Worm (Caenorhabditis elegans) whole organism, young adult: ENCODE data around the gene T07A9.14.

Experiments used
- B0019.2 ChIP-seq: fragments of 200-800 bp; sonication (Bioruptor generic); conservative IDR thresholded peaks from 2 replicates; pipeline ENCODE4 v1.3.6; 2022; ENCODE audit warnings: missing genetic modification reagents, missing genetic modification characterization, missing compliant biosample characterization
- B0035.1 ChIP-seq: sonication (generic microtip); optimal IDR thresholded peaks from 2 replicates; lab custom pipeline; 2016; ENCODE audit warnings: missing genetic modification characterization, mild to moderate bottlenecking, missing compliant biosample characterization, missing genotype, missing genetic modification reagents
- B0261.1 ChIP-seq: sonication (generic microtip); optimal IDR thresholded peaks from 2 replicates; lab custom pipeline; 2016; ENCODE audit warnings: mild to moderate bottlenecking, missing genetic modification characterization, moderate library complexity, missing compliant biosample characterization
- B0336.3 ChIP-seq: fragments of 200-800 bp; sonication (Bioruptor generic); IDR thresholded peaks from 2 replicates; pipeline ENCODE4 v1.3.6; 2022; ENCODE audit warnings: missing genetic modification characterization, missing compliant biosample characterization
- D2030.7 ChIP-seq: fragments of 200-800 bp; sonication (Bioruptor generic); IDR thresholded peaks from 2 replicates; pipeline ENCODE4 v1.3.6; 2022; ENCODE audit warnings: missing genetic modification reagents, missing genetic modification characterization, missing compliant biosample characterization
- F57C9.4 ChIP-seq: sonication (generic microtip); optimal IDR thresholded peaks from 2 replicates; lab custom pipeline; 2017; ENCODE audit warnings: mild to moderate bottlenecking, missing genetic modification characterization, missing compliant biosample characterization
- K12H6.12 ChIP-seq: fragments of 200-800 bp; sonication (Bioruptor generic); optimal IDR thresholded peaks from 2 replicates; lab custom pipeline; 2018; ENCODE audit warnings: mild to moderate bottlenecking, missing genetic modification characterization, missing compliant biosample characterization
- Y53F4B.3 ChIP-seq: fragments of 200-800 bp; sonication (Bioruptor generic); IDR thresholded peaks from 2 replicates; pipeline ENCODE4 v1.3.6; 2022; ENCODE audit warnings: missing genetic modification reagents, missing genetic modification characterization, missing compliant biosample characterization
- Y67H2A.10 ChIP-seq: fragments of 200-800 bp; sonication (Bioruptor generic); conservative IDR thresholded peaks from 2 replicates; pipeline ENCODE4 v1.3.6; 2022; ENCODE audit warnings: missing genetic modification reagents, missing genetic modification characterization, missing compliant biosample characterization
- ZK185.1 ChIP-seq: sonication (generic microtip); optimal IDR thresholded peaks from 2 replicates; lab custom pipeline; 2016; ENCODE audit warnings: mild to moderate bottlenecking, missing genetic modification characterization, missing compliant biosample characterization; ENCODE audit not compliant: poor library complexity, severe bottlenecking
- akir-1 ChIP-seq: fragments of 200-800 bp; sonication (Bioruptor generic); optimal IDR thresholded peaks from 2 replicates; lab custom pipeline; 2018; ENCODE audit warnings: mild to moderate bottlenecking, missing genetic modification characterization, moderate library complexity, missing compliant biosample characterization
- aptf-2 ChIP-seq: fragments of 200-800 bp; sonication (Bioruptor generic); conservative IDR thresholded peaks from 2 replicates; pipeline ENCODE4 v1.3.6; 2022; ENCODE audit warnings: missing genetic modification reagents, missing genetic modification characterization, missing compliant biosample characterization
- athp-1 ChIP-seq: sonication (generic microtip); optimal IDR thresholded peaks from 2 replicates; lab custom pipeline; 2017; ENCODE audit warnings: mild to moderate bottlenecking, missing genetic modification characterization, missing compliant biosample characterization
- attf-5 ChIP-seq: fragments of 200-800 bp; sonication (Bioruptor generic); optimal IDR thresholded peaks from 2 replicates; lab custom pipeline; 2018; ENCODE audit warnings: mild to moderate bottlenecking, missing genetic modification characterization, missing compliant biosample characterization
- ccch-3 ChIP-seq: fragments of 200-800 bp; sonication (Bioruptor generic); optimal IDR thresholded peaks from 2 replicates; lab custom pipeline; 2018; ENCODE audit warnings: mild to moderate bottlenecking, missing genetic modification characterization, missing compliant biosample characterization
- cebp-1 ChIP-seq, 2 experiments: fragments of 200-800 bp in 1 of 2; sonication (Bioruptor generic) in 1 of 2; sonication (generic microtip) in 1 of 2; IDR thresholded peaks in 1 of 2; optimal IDR thresholded peaks in 1 of 2; 2 replicates each; pipeline versions ENCODE4 v1.3.6 to Lab custom; 2017 to 2022; ENCODE audit warnings: missing compliant biosample characterization in 2 of 2, missing genetic modification characterization in 2 of 2, mild to moderate bottlenecking in 1 of 2, missing genetic modification reagents in 1 of 2, moderate library complexity in 1 of 2
- ceh-27 ChIP-seq: fragments of 200-800 bp; sonication (Bioruptor generic); optimal IDR thresholded peaks from 2 replicates; lab custom pipeline; 2018; ENCODE audit warnings: mild to moderate bottlenecking, missing genetic modification characterization, moderate library complexity, missing compliant biosample characterization
- ceh-40 ChIP-seq: fragments of 200-800 bp; sonication (Bioruptor generic); IDR thresholded peaks from 2 replicates; pipeline ENCODE4 v1.3.6; 2022; ENCODE audit warnings: missing genetic modification characterization, missing compliant biosample characterization
- ceh-79 ChIP-seq: sonication (generic microtip); optimal IDR thresholded peaks from 2 replicates; lab custom pipeline; 2017; ENCODE audit warnings: mild to moderate bottlenecking, missing genetic modification characterization, missing compliant biosample characterization
- ceh-91 ChIP-seq: fragments of 200-800 bp; sonication (Bioruptor generic); IDR thresholded peaks from 2 replicates; pipeline ENCODE4 v1.3.6; 2022; ENCODE audit warnings: missing genetic modification reagents, missing genetic modification characterization, missing compliant biosample characterization
- dox-1 ChIP-seq: fragments of 200-800 bp; sonication (Bioruptor generic); IDR thresholded peaks from 2 replicates; pipeline ENCODE4 v1.3.6; 2022; ENCODE audit warnings: missing genetic modification reagents, missing genetic modification characterization, missing compliant biosample characterization
- dpff-1 ChIP-seq: sonication (generic microtip); optimal IDR thresholded peaks from 2 replicates; lab custom pipeline; 2017; ENCODE audit warnings: mild to moderate bottlenecking, missing genetic modification characterization, missing compliant biosample characterization
- gei-17 ChIP-seq: fragments of 200-800 bp; sonication (Bioruptor generic); optimal IDR thresholded peaks from 2 replicates; lab custom pipeline; 2018; ENCODE audit warnings: mild to moderate bottlenecking, missing genetic modification characterization, missing compliant biosample characterization
- hmg-1.2 ChIP-seq: fragments of 200-800 bp; sonication (Bioruptor generic); IDR thresholded peaks from 2 replicates; pipeline ENCODE4 v1.3.6; 2022; ENCODE audit warnings: missing genetic modification reagents, missing genetic modification characterization, missing compliant biosample characterization
- lag-1 ChIP-seq: fragments of 200-800 bp; sonication (Bioruptor generic); IDR thresholded peaks from 2 replicates; pipeline ENCODE4 v1.3.6; 2022; ENCODE audit warnings: missing genetic modification reagents, missing genetic modification characterization, missing compliant biosample characterization
- lin-40 ChIP-seq: sonication (generic microtip); optimal IDR thresholded peaks from 2 replicates; lab custom pipeline; 2016; ENCODE audit warnings: missing genetic modification characterization, mild to moderate bottlenecking, missing compliant biosample characterization, missing genotype, missing genetic modification reagents
- lin-54 ChIP-seq: fragments of 200-800 bp; sonication (Bioruptor generic); optimal IDR thresholded peaks from 2 replicates; lab custom pipeline; 2018; ENCODE audit warnings: mild to moderate bottlenecking, missing genetic modification characterization, missing compliant biosample characterization
- lsy-27 ChIP-seq: sonication (generic microtip); optimal IDR thresholded peaks from 2 replicates; lab custom pipeline; 2017; ENCODE audit warnings: missing genetic modification characterization, mild to moderate bottlenecking, missing compliant biosample characterization, antibody characterized with exemption, missing genotype, borderline replicate concordance; ENCODE audit not compliant: insufficient read depth
- madf-10 ChIP-seq: sonication (generic microtip); optimal IDR thresholded peaks from 2 replicates; lab custom pipeline; 2016; ENCODE audit warnings: mild to moderate bottlenecking, missing genetic modification characterization, missing compliant biosample characterization
- madf-3 ChIP-seq: fragments of 200-800 bp; sonication (Bioruptor generic); IDR thresholded peaks from 2 replicates; pipeline ENCODE4 v1.3.6; 2022; ENCODE audit warnings: missing genetic modification reagents, missing genetic modification characterization, missing compliant biosample characterization
- mcd-1 ChIP-seq: fragments of 200-800 bp; sonication (Bioruptor generic); IDR thresholded peaks from 2 replicates; pipeline ENCODE4 v1.3.6; 2022; ENCODE audit warnings: missing genetic modification reagents, missing genetic modification characterization, missing compliant biosample characterization
- nfyb-1 ChIP-seq: fragments of 200-800 bp; sonication (Bioruptor generic); IDR thresholded peaks from 2 replicates; pipeline ENCODE4 v1.3.6; 2022; ENCODE audit warnings: missing genetic modification reagents, missing genetic modification characterization, missing compliant biosample characterization
- pha-4 ChIP-seq: fragments of 150-350 bp; sonication (generic microtip); optimal IDR thresholded peaks from 2 replicates; lab custom pipeline; 2014; ENCODE audit warnings: missing biosample characterization, missing genetic modification reagents, missing genetic modification characterization
- sea-2 ChIP-seq: fragments of 200-800 bp; sonication (Bioruptor generic); IDR thresholded peaks from 2 replicates; pipeline ENCODE4 v1.3.6; 2022; ENCODE audit warnings: missing genetic modification characterization, missing compliant biosample characterization
- snpc-1.1 ChIP-seq: sonication (generic microtip); optimal IDR thresholded peaks from 2 replicates; lab custom pipeline; 2017; ENCODE audit warnings: missing genetic modification characterization, mild to moderate bottlenecking, missing compliant biosample characterization, antibody characterized with exemption, moderate library complexity, missing genotype, missing genetic modification reagents; ENCODE audit not compliant: insufficient read depth
- snpc-1.3 ChIP-seq: sonication (generic microtip); optimal IDR thresholded peaks from 2 replicates; lab custom pipeline; 2017; ENCODE audit warnings: missing genetic modification characterization, mild to moderate bottlenecking, missing compliant biosample characterization, antibody characterized with exemption, moderate library complexity, missing genotype, missing genetic modification reagents; ENCODE audit not compliant: insufficient read depth
- snpc-3.4 ChIP-seq: sonication (generic microtip); optimal IDR thresholded peaks from 2 replicates; lab custom pipeline; 2017; ENCODE audit warnings: missing genetic modification characterization, mild to moderate bottlenecking, missing compliant biosample characterization, antibody characterized with exemption, moderate library complexity, missing genotype, missing genetic modification reagents
- snpc-4 ChIP-seq, 5 experiments: fragments of 150-350 bp in 1 of 5; sonication (generic microtip) in 4 of 5; optimal IDR thresholded peaks; 2 replicates each; lab custom pipeline; 2014 to 2018; ENCODE audit warnings: missing genetic modification characterization in 5 of 5, missing biosample characterization in 3 of 5, antibody characterized with exemption in 2 of 5, mild to moderate bottlenecking in 2 of 5, missing compliant biosample characterization in 2 of 5, missing genotype in 2 of 5, moderate library complexity in 2 of 5, missing genetic modification reagents in 1 of 5
- sptf-2 ChIP-seq: fragments of 200-800 bp; sonication (Bioruptor generic); optimal IDR thresholded peaks from 2 replicates; lab custom pipeline; 2018; ENCODE audit warnings: mild to moderate bottlenecking, missing genetic modification characterization, missing compliant biosample characterization
- tbp1 ChIP-seq: fragments of 200-800 bp; sonication (Bioruptor generic); optimal IDR thresholded peaks from 2 replicates; lab custom pipeline; 2018; ENCODE audit warnings: mild to moderate bottlenecking, missing genetic modification characterization, missing compliant biosample characterization
- unc-62 ChIP-seq: fragments of 150-350 bp; optimal IDR thresholded peaks from 2 replicates; lab custom pipeline; 2014; ENCODE audit warnings: missing biosample characterization, missing genetic modification reagents, missing genetic modification characterization
- ztf-22 ChIP-seq: fragments of 200-800 bp; sonication (Bioruptor generic); optimal IDR thresholded peaks from 2 replicates; lab custom pipeline; 2018; ENCODE audit warnings: mild to moderate bottlenecking, missing genetic modification characterization, moderate library complexity, missing compliant biosample characterization
- ztf-25 ChIP-seq: fragments of 200-800 bp; sonication (Bioruptor generic); IDR thresholded peaks from 2 replicates; pipeline ENCODE4 v1.3.6; 2022; ENCODE audit warnings: missing genetic modification reagents, missing genetic modification characterization, missing compliant biosample characterization

T07A9.14 gene

DNA sequence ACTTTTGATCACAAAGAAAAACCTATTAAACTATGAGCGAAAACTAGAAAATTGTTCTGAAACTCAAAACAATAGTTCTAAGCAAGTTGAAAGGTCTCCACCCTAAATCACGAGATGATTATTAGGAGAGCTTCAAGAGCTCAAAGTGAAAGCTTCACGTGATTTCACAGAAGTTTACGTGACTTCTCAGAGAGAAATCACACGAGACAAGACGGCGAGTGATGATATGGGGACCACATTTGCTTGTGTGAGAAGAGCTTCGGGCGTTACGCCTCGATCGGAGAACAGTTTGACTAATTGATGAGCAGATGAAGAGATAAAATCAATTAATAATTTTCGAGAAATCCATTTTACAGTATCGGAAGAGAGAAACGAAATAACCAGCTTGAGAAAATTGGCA, 21.5 kb upstream of the T07A9.14 start:
- no peak for TF ChIP-seq lag-1 (GFP tag; lab: Robert Waterston, UW)
- TF ChIP-seq tbp1 (GFP tag; lab: Kevin White, UChicago), result no peak
- no peak for TF ChIP-seq gei-17 (GFP tag; lab: Kevin White, UChicago)
- TF ChIP-seq Y67H2A.10 (GFP tag; lab: Robert Waterston, UW), result no peak
- no peak for TF ChIP-seq athp-1 (tag; lab: Kevin White, UChicago)
- no peak for TF ChIP-seq dpff-1
- no peak for TF ChIP-seq lin-40 (tag; lab: Kevin White, UChicago)
- no peak for TF ChIP-seq ccch-3 (GFP tag; lab: Kevin White, UChicago)
- no peak for TF ChIP-seq madf-10
- TF ChIP-seq K12H6.12 (tag; lab: Kevin White, UChicago), result no peak
- no peak for TF ChIP-seq unc-62 (GFP tag; lab: Kevin White, UChicago)
- TF ChIP-seq D2030.7 (GFP tag; lab: Robert Waterston, UW), result no peak
- TF ChIP-seq mcd-1 (GFP tag; lab: Robert Waterston, UW), result no peak
- TF ChIP-seq ceh-79, result no peak
- no peak for TF ChIP-seq B0336.3 (GFP tag; lab: Robert Waterston, UW)
- no peak for TF ChIP-seq snpc-3.4 (tag; lab: Kevin White, UChicago)
- TF ChIP-seq cebp-1 (GFP tag; IDR thresholded peaks at IDR 0.05; lab: Robert Waterston, UW), result no peak
- TF ChIP-seq cebp-1 (tag; optimal IDR thresholded peaks at IDR 0.05; lab: Kevin White, UChicago), result no peak
- no peak for TF ChIP-seq snpc-4 (GFP tag; optimal IDR thresholded peaks at IDR 0.05; lab: Kevin White, UChicago)
- no peak for TF ChIP-seq snpc-4 (tag; optimal IDR thresholded peaks at IDR 0.05; lab: Kevin White, UChicago)
- no peak for TF ChIP-seq snpc-1.3 (tag; lab: Kevin White, UChicago)

DNA sequence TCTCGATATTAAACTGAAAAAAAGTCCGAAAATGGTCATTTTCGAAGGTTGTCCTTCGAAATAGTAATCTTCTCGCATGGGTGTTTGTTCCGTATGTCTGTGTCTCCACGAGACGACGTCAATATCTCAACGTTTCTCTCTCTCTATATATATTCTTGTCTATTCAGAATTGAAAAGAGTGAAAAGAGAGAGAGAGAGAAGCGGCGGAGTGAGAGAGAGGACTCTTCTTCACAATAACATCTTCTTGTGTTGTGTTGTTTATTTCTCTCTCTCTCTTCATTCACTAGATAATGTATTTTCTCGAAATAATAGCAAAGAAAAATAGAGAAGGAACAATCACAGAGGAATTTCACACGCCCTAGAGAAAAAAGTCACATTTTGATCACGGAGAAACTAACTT, 20.1 kb upstream of the T07A9.14 start:
- no peak for TF ChIP-seq ZK185.1
- no peak for TF ChIP-seq cebp-1 (GFP tag; IDR thresholded peaks at IDR 0.05; lab: Robert Waterston, UW)
- peak; percentile 19 for TF ChIP-seq cebp-1 (tag; optimal IDR thresholded peaks at IDR 0.05; lab: Kevin White, UChicago)
- peak; percentile 10 for TF ChIP-seq lin-40 (tag; lab: Kevin White, UChicago)
- no peak for TF ChIP-seq lsy-27
- peak; percentile 14 for TF ChIP-seq ceh-27 (GFP tag; lab: Kevin White, UChicago)
- no peak for TF ChIP-seq sea-2
- TF ChIP-seq, all 124 proteins: peak for 3

DNA sequence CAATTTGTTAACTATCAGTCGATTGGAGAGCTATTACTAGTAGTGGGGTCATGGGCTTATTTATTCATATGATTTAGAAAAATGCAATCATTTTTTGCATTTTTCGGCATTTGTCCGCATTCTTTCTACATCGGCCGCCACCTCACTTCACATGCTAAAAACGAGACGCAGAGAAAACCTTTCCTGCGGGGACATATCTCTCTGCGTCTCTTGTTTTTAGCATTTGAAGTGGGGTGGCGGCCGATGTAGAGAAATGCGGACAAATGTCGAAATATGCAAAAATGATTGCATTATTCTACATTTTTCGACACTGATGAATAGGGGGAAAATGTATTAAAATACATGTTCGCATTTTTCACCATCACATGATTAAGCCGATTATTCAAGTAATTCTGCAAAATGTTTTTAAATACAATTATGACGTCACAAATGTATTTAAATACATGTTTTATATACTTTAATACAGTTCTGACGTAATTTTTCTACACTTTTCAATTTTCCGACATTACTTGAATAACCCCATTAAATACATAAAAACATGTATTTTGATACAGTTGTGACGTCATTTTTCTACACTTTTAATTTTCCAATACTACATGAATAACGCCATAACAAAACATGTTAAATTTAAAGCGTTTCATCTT, 14.2 kb upstream of the T07A9.14 start:
- TF ChIP-seq snpc-1.1 (tag; lab: Kevin White, UChicago) (no peak), ceh-40 (GFP tag; lab: Robert Waterston, UW) (no peak), pha-4 (tag; lab: Kevin White, UChicago) (no peak), B0019.2 (GFP tag; lab: Robert Waterston, UW) (no peak), hmg-1.2 (GFP tag; lab: Robert Waterston, UW) (peak; percentile 37; the same call in 1 of the 2 replicates), sptf-2 (no peak), ztf-22 (GFP tag; lab: Kevin White, UChicago) (no peak), F57C9.4 (tag; lab: Kevin White, UChicago) (no peak), madf-3 (no peak), dox-1 (GFP tag; lab: Robert Waterston, UW) (no peak), ztf-25 (GFP tag; lab: Robert Waterston, UW) (no peak), attf-5 (GFP tag; lab: Kevin White, UChicago) (no peak), nfyb-1 (GFP tag; lab: Robert Waterston, UW) (no peak), cebp-1 (GFP tag; IDR thresholded peaks at IDR 0.05; lab: Robert Waterston, UW) (no peak), cebp-1 (tag; optimal IDR thresholded peaks at IDR 0.05; lab: Kevin White, UChicago) (peak; percentile 65), B0035.1 (tag; lab: Kevin White, UChicago) (no peak), akir-1 (GFP tag; lab: Kevin White, UChicago) (no peak), mcd-1 (GFP tag; lab: Robert Waterston, UW) (no peak), B0261.1 (tag; lab: Kevin White, UChicago) (no peak), ceh-91 (GFP tag; lab: Robert Waterston, UW) (no peak), Y53F4B.3 (no peak), aptf-2 (GFP tag; lab: Robert Waterston, UW) (0 out of 2 replicates have a peak, but pooled peaks have one; percentile 4), lin-54 (no peak)
